Worm (Caenorhabditis elegans) whole organism, L4 larva: ENCODE results near the gene str-111.

Source experiments
- F10B5.3 ChIP-seq: sonication (generic microtip); optimal IDR thresholded peaks from 2 replicates; lab custom pipeline; 2016; ENCODE audit warnings: mild to moderate bottlenecking, missing genetic modification characterization, missing compliant biosample characterization
- F49E8.2 ChIP-seq: sonication (generic microtip); optimal IDR thresholded peaks from 2 replicates; lab custom pipeline; 2016; ENCODE audit warnings: missing compliant biosample characterization, mild to moderate bottlenecking, missing genetic modification characterization, borderline replicate concordance
- R02D3.7 ChIP-seq: fragments of 150-350 bp; sonication (generic microtip); optimal IDR thresholded peaks from 3 replicates; lab custom pipeline; 2014; ENCODE audit warnings: missing biosample characterization, missing genetic modification characterization
- T26A8.4 ChIP-seq: fragments of 200-800 bp; sonication (Bioruptor generic); IDR thresholded peaks from 2 replicates; pipeline ENCODE4 v1.3.6; 2022; ENCODE audit warnings: missing genetic modification characterization, missing compliant biosample characterization
- ceh-28 ChIP-seq: fragments of 150-350 bp; optimal IDR thresholded peaks from 2 replicates; lab custom pipeline; 2014; ENCODE audit warnings: missing biosample characterization, missing genetic modification reagents, missing genetic modification characterization
- ceh-62 ChIP-seq: sonication (generic microtip); optimal IDR thresholded peaks from 2 replicates; lab custom pipeline; 2017; ENCODE audit warnings: missing biosample characterization, missing genetic modification characterization
- ceh-82 ChIP-seq: sonication (generic microtip); optimal IDR thresholded peaks from 2 replicates; lab custom pipeline; 2017; ENCODE audit warnings: missing biosample characterization, missing genetic modification characterization
- ces-1 ChIP-seq: fragments of 150-350 bp; sonication (generic microtip); optimal IDR thresholded peaks from 4 replicates; lab custom pipeline; 2014; ENCODE audit warnings: missing biosample characterization, missing genetic modification reagents, missing genetic modification characterization
- daf-8 ChIP-seq: fragments of 200-800 bp; sonication (Bioruptor generic); IDR thresholded peaks from 2 replicates; pipeline ENCODE4 v1.3.6; 2022; ENCODE audit warnings: missing genetic modification characterization, missing compliant biosample characterization
- dmd-6 ChIP-seq: fragments of 200-800 bp; sonication (Bioruptor generic); IDR thresholded peaks from 2 replicates; pipeline ENCODE4 v1.3.6; 2022; ENCODE audit warnings: missing genetic modification reagents, missing genetic modification characterization, missing compliant biosample characterization
- dmd-8 ChIP-seq: fragments of 200-800 bp; sonication (Bioruptor generic); IDR thresholded peaks from 2 replicates; pipeline ENCODE4 v1.3.6; 2022; ENCODE audit warnings: missing genetic modification characterization, missing compliant biosample characterization
- dmd-9 ChIP-seq: fragments of 200-800 bp; sonication (Bioruptor generic); IDR thresholded peaks from 2 replicates; pipeline ENCODE4 v1.3.6; 2022; ENCODE audit warnings: missing genetic modification reagents, missing genetic modification characterization, missing compliant biosample characterization
- dpl-1 ChIP-seq: fragments of 150-350 bp; optimal IDR thresholded peaks from 2 replicates; lab custom pipeline; 2014; ENCODE audit warnings: missing biosample characterization, missing genetic modification reagents, missing genetic modification characterization
- egl-27 ChIP-seq: sonication (generic microtip); optimal IDR thresholded peaks from 3 replicates; lab custom pipeline; 2017; ENCODE audit warnings: missing biosample characterization, missing genetic modification reagents, missing genetic modification characterization
- lim-7 ChIP-seq: fragments of 200-800 bp; sonication (Bioruptor generic); IDR thresholded peaks from 2 replicates; pipeline ENCODE4 v1.3.6; 2022; ENCODE audit warnings: missing genetic modification characterization, missing compliant biosample characterization
- lsy-2 ChIP-seq, 2 experiments: fragments of 150-350 bp in 1 of 2; sonication (generic microtip) in 1 of 2; optimal IDR thresholded peaks; 2 replicates each; lab custom pipeline; 2014 to 2017; ENCODE audit warnings: missing biosample characterization in 2 of 2, missing genetic modification characterization in 2 of 2
- madf-5 ChIP-seq, 2 experiments: fragments of 200-800 bp; sonication (Bioruptor generic); IDR thresholded peaks; 2 replicates each; pipeline ENCODE4 v1.3.6; 2022; ENCODE audit warnings: missing compliant biosample characterization in 2 of 2, missing genetic modification characterization in 2 of 2
- madf-9 ChIP-seq: fragments of 200-800 bp; sonication (Bioruptor generic); conservative IDR thresholded peaks from 2 replicates; pipeline ENCODE4 v1.3.6; 2022; ENCODE audit warnings: missing genetic modification reagents, missing genetic modification characterization, missing compliant biosample characterization
- mes-2 ChIP-seq: sonication (generic microtip); optimal IDR thresholded peaks from 2 replicates; lab custom pipeline; 2016; ENCODE audit warnings: missing genotype, mild to moderate bottlenecking, missing genetic modification characterization, missing compliant biosample characterization; ENCODE audit not compliant: poor library complexity, severe bottlenecking
- nhr-102 ChIP-seq: sonication (generic microtip); optimal IDR thresholded peaks from 2 replicates; lab custom pipeline; 2016; ENCODE audit warnings: mild to moderate bottlenecking, missing genetic modification characterization, moderate library complexity, missing compliant biosample characterization
- nhr-11 ChIP-seq: fragments of 150-350 bp; optimal IDR thresholded peaks from 2 replicates; lab custom pipeline; 2014; ENCODE audit warnings: missing biosample characterization, missing genetic modification characterization
- nhr-237 ChIP-seq: sonication (generic microtip); optimal IDR thresholded peaks from 2 replicates; lab custom pipeline; 2017; ENCODE audit warnings: missing biosample characterization, missing genetic modification characterization
- nhr-28 ChIP-seq: fragments of 150-350 bp; optimal IDR thresholded peaks from 2 replicates; lab custom pipeline; 2014; ENCODE audit warnings: missing biosample characterization, missing genetic modification characterization
- nhr-48 ChIP-seq: sonication (generic microtip); optimal IDR thresholded peaks from 2 replicates; lab custom pipeline; 2016; ENCODE audit warnings: mild to moderate bottlenecking, missing genetic modification characterization, missing compliant biosample characterization
- nhr-76 ChIP-seq: fragments of 150-350 bp; optimal IDR thresholded peaks from 2 replicates; lab custom pipeline; 2014; ENCODE audit warnings: missing biosample characterization, missing genetic modification characterization
- nhr-77 ChIP-seq: fragments of 150-350 bp; optimal IDR thresholded peaks from 2 replicates; lab custom pipeline; 2014; ENCODE audit warnings: missing biosample characterization, missing genetic modification characterization
- php-3 ChIP-seq: fragments of 200-800 bp; sonication (Bioruptor generic); IDR thresholded peaks from 2 replicates; pipeline ENCODE4 v1.3.6; 2022; ENCODE audit warnings: missing genetic modification reagents, missing genetic modification characterization, missing compliant biosample characterization
- pqm-1 ChIP-seq: sonication (generic microtip); optimal IDR thresholded peaks from 2 replicates; lab custom pipeline; 2017; ENCODE audit warnings: missing biosample characterization, missing genetic modification characterization
- rbr-2 ChIP-seq: sonication (generic microtip); optimal IDR thresholded peaks from 2 replicates; lab custom pipeline; 2016; ENCODE audit warnings: missing genotype, missing genetic modification characterization, missing compliant biosample characterization
- tag-97 ChIP-seq: fragments of 200-800 bp; sonication (Bioruptor generic); IDR thresholded peaks from 2 replicates; pipeline ENCODE4 v1.3.6; 2022; ENCODE audit warnings: missing genetic modification characterization, missing compliant biosample characterization
- tra-1 ChIP-seq: fragments of 200-800 bp; sonication (Bioruptor generic); IDR thresholded peaks from 2 replicates; pipeline ENCODE4 v1.3.6; 2022; ENCODE audit warnings: missing genetic modification reagents, missing genetic modification characterization, missing compliant biosample characterization
- unc-39 ChIP-seq: sonication (generic microtip); optimal IDR thresholded peaks from 2 replicates; lab custom pipeline; 2017; ENCODE audit warnings: missing biosample characterization, missing genetic modification characterization
- unc-62 ChIP-seq, 3 experiments: fragments of 150-350 bp in 1 of 3; sonication (generic microtip); optimal IDR thresholded peaks in 2 of 3; peaks in 1 of 3; 1 replicate in 1 of 3; 2 replicates in 2 of 3; lab custom pipeline; 2014 to 2017; ENCODE audit warnings: missing biosample characterization in 3 of 3, missing genetic modification characterization in 3 of 3, missing genetic modification reagents in 3 of 3, missing genotype in 1 of 3
- vab-7 ChIP-seq: fragments of 200-800 bp; sonication (Bioruptor generic); IDR thresholded peaks from 2 replicates; pipeline ENCODE4 v1.3.6; 2022; ENCODE audit warnings: missing genetic modification reagents, missing genetic modification characterization, missing compliant biosample characterization

str-111 gene

ce11 chrV:16153375-16153774, 15.6 kb downstream of the str-111 start, which contains the start of gene str-254:
TSS of gene str-254 (minus strand) at chrV:16153475.
- no peak for TF ChIP-seq tra-1
- no peak for TF ChIP-seq vab-7
- TF ChIP-seq mes-2 = no peak
- TF ChIP-seq ceh-62 = no peak

DNA sequence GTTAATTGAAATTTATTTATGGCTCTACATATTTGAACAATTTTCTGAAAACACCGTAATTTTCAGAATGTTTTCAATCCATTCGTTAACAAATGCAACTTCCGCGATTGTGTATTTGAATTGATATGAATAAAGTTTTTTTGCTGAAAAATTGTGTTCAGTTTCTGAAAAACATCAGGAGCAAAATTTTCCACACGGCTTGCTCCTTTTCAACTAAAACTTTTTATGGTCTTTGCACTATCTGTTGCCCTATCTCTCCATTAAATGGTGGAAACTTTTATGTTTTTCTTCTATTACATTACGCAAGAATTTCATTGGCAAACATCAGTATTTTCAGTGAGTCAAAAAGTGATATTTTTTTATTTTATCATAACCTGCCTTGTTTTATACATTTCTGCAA, 20.1 kb downstream of the str-111 start, which contains the start of gene F10A3.4:
F10A3.4 (plus strand) TSS at position 301 of the 400 bp plus-strand sequence.
- TF ChIP-seq nhr-102 (tag; lab: Kevin White, UChicago) = no peak
- no peak for TF ChIP-seq vab-7
- TF ChIP-seq F49E8.2 (tag; lab: Kevin White, UChicago) = no peak

DNA sequence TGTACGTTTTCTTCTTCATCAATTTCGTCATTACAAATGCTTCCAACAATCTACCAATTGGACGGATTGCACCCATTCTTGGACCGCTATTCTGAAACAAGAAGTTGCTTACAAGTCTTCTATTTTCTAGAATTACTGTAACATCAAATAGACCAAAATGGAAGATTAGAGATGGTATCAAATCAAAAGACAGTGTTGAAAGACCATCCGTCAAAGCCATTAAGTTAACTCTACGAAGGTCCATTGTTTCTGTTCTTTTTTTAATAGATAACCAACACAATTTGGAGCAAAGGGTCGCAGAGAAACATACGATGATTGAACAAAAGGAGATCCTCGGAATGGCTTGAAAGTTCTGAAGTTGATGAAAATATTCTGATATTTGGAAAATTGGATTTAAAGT, 23.9 kb downstream of the str-111 start:
- TF ChIP-seq unc-62 (GFP tag; optimal IDR thresholded peaks at IDR 0.05 in 1 of 2; lab: Kevin White, UChicago) = peak in 1 of 2 experiments; percentile 91
- no peak for TF ChIP-seq unc-62 (tag; optimal IDR thresholded peaks at IDR 0.05; lab: Kevin White, UChicago)
- no peak for TF ChIP-seq ceh-28 (tag; lab: Kevin White, UChicago)

DNA sequence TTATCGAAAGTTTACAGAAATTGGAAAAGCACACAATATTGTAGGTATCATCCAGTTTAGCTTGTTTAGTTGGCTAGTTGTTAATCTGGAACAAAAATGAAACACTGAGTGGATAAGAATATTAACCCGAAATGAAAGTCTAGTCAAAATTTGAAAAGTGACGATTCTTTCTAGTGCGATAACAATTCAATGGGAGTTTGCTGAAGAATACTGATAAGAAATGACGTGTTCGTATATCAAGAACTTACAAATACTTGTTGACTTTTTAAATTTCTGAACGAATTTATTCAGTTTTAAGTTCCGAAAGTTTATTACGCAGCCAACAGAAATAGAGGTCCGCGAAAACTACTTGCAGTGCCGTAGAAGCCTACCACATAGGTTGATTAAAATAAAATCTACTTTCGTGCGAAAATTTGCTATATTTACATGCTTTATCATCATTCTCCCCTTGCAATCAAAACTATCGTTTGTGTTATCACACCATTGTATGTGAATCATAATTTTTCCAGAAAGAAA, 25.8 kb downstream of the str-111 start, which contains the start of gene fbxa-88:
fbxa-88 (minus strand) TSS at position 51 of the 516 bp plus-strand sequence.
- TF ChIP-seq nhr-11 (tag; lab: Kevin White, UChicago) = no peak
- TF ChIP-seq nhr-77 = peak; percentile 41
- no peak for TF ChIP-seq php-3 (GFP tag; lab: Robert Waterston, UW)
- TF ChIP-seq dmd-6 = peak; percentile 52; the same call in 1 of the 2 replicates
- peak in 1 of 2 experiments; percentile 4 for TF ChIP-seq unc-62 (GFP tag; optimal IDR thresholded peaks at IDR 0.05 in 1 of 2; lab: Kevin White, UChicago)
- no peak for TF ChIP-seq unc-62 (tag; optimal IDR thresholded peaks at IDR 0.05; lab: Kevin White, UChicago)
- TF ChIP-seq unc-39 (tag; lab: Kevin White, UChicago) = no peak
- TF ChIP-seq pqm-1 (tag; lab: Kevin White, UChicago) = peak; percentile 42
- no peak for TF ChIP-seq nhr-237
- no peak for TF ChIP-seq dpl-1
- TF ChIP-seq tag-97 (GFP tag; lab: Robert Waterston, UW) = no peak
- peak; percentile 66 for TF ChIP-seq nhr-28 (tag; lab: Kevin White, UChicago)
- no peak for TF ChIP-seq madf-5 (GFP tag; IDR thresholded peaks at IDR 0.05; lab: Robert Waterston, UW)
- no peak for TF ChIP-seq F10B5.3 (tag; lab: Kevin White, UChicago)
- TF ChIP-seq ceh-82 (tag; lab: Kevin White, UChicago) = no peak
- TF ChIP-seq egl-27 (tag; lab: Kevin White, UChicago) = no peak
- no peak for TF ChIP-seq lsy-2 (tag; optimal IDR thresholded peaks at IDR 0.05; lab: Kevin White, UChicago)
- TF ChIP-seq dmd-8 (GFP tag; lab: Robert Waterston, UW) = no peak

- TF ChIP-seq nhr-11 (tag; lab: Kevin White, UChicago) = no peak
- TF ChIP-seq R02D3.7 (tag; lab: Kevin White, UChicago) = no peak
- TF ChIP-seq nhr-48 (tag; lab: Kevin White, UChicago) = no peak
- TF ChIP-seq rbr-2 (tag; lab: Kevin White, UChicago) = no peak
- TF ChIP-seq lim-7 (GFP tag; lab: Robert Waterston, UW) = no peak
- TF ChIP-seq nhr-76 = no peak
- TF ChIP-seq dmd-9 (GFP tag; lab: Robert Waterston, UW) = no peak
- TF ChIP-seq madf-9 (GFP tag; lab: Robert Waterston, UW) = no peak
Measured at ce11 chrV:16142371-16142770, 26.6 kb downstream of the str-111 start, which contains the start of gene fbxa-18. TSS of gene fbxa-18 (plus strand) at chrV:16142671.

- TF ChIP-seq ces-1 = no peak
- TF ChIP-seq daf-8 = no peak
- no peak for TF ChIP-seq T26A8.4
- TF ChIP-seq pqm-1 (tag; lab: Kevin White, UChicago) = no peak
Measured at ce11 chrV:16141071-16141470, 27.9 kb downstream of the str-111 start, which contains the start of gene clc-32. TSS of gene clc-32 (minus strand) at chrV:16141171.
